Worm (Caenorhabditis elegans) whole organism, L2 larva: ENCODE results near the gene Y50E8A.2.

Experiments
- C34F6.9 ChIP-seq: fragments of 150-350 bp; optimal IDR thresholded peaks from 2 replicates; lab custom pipeline; 2014; ENCODE audit warnings: missing biosample characterization, missing genetic modification characterization
- R02D3.7 ChIP-seq: fragments of 150-350 bp; optimal IDR thresholded peaks from 2 replicates; lab custom pipeline; 2014; ENCODE audit warnings: missing biosample characterization, missing genetic modification characterization
- Y55F3AM.14 ChIP-seq: fragments of 200-800 bp; sonication (Bioruptor generic); optimal IDR thresholded peaks from 2 replicates; lab custom pipeline; 2018; ENCODE audit warnings: mild to moderate bottlenecking, missing genetic modification characterization, missing compliant biosample characterization
- ZK546.5 ChIP-seq: sonication (generic microtip); optimal IDR thresholded peaks from 2 replicates; lab custom pipeline; 2017; ENCODE audit warnings: missing biosample characterization, missing genetic modification characterization
- alr-1 ChIP-seq: fragments of 150-350 bp; optimal IDR thresholded peaks from 2 replicates; lab custom pipeline; 2014; ENCODE audit warnings: missing biosample characterization, missing genetic modification characterization
- aly-2 ChIP-seq: fragments of 150-350 bp; optimal IDR thresholded peaks from 2 replicates; lab custom pipeline; 2014; ENCODE audit warnings: missing biosample characterization, missing genetic modification characterization
- blmp-1 ChIP-seq: sonication (generic microtip); optimal IDR thresholded peaks from 2 replicates; lab custom pipeline; 2017; ENCODE audit warnings: missing genetic modification characterization, mild to moderate bottlenecking, missing compliant biosample characterization, antibody characterized with exemption, moderate library complexity; ENCODE audit not compliant: insufficient read depth
- ceh-16 ChIP-seq: fragments of 150-350 bp; optimal IDR thresholded peaks from 2 replicates; lab custom pipeline; 2014; ENCODE audit warnings: missing biosample characterization, missing genetic modification characterization
- ceh-82 ChIP-seq: fragments of 150-350 bp; optimal IDR thresholded peaks from 2 replicates; lab custom pipeline; 2014; ENCODE audit warnings: missing biosample characterization, missing genetic modification characterization
- egl-27 ChIP-seq: sonication (generic microtip); optimal IDR thresholded peaks from 3 replicates; lab custom pipeline; 2017; ENCODE audit warnings: missing biosample characterization, missing genetic modification reagents, missing genetic modification characterization
- elt-1 ChIP-seq: fragments of 150-350 bp; optimal IDR thresholded peaks from 2 replicates; lab custom pipeline; 2014; ENCODE audit warnings: missing biosample characterization, missing genetic modification characterization
- fos-1 ChIP-seq: fragments of 150-350 bp; optimal IDR thresholded peaks from 2 replicates; lab custom pipeline; 2014; ENCODE audit warnings: missing biosample characterization, missing genetic modification characterization
- gmeb-1 ChIP-seq: fragments of 150-350 bp; optimal IDR thresholded peaks from 2 replicates; lab custom pipeline; 2014; ENCODE audit warnings: missing biosample characterization, missing genetic modification characterization
- lin-11 ChIP-seq: fragments of 150-350 bp; sonication (generic microtip); optimal IDR thresholded peaks from 2 replicates; lab custom pipeline; 2014; ENCODE audit warnings: missing biosample characterization, missing genetic modification characterization, inconsistent platforms, mixed read lengths
- lin-39 ChIP-seq: fragments of 150-350 bp; optimal IDR thresholded peaks from 2 replicates; lab custom pipeline; 2014; ENCODE audit warnings: missing biosample characterization, missing genetic modification reagents, missing genetic modification characterization
- mab-5 ChIP-seq: fragments of 150-350 bp; optimal IDR thresholded peaks from 2 replicates; lab custom pipeline; 2014; ENCODE audit warnings: missing biosample characterization, missing genetic modification characterization
- mbf-1 ChIP-seq: sonication (generic microtip); optimal IDR thresholded peaks from 2 replicates; lab custom pipeline; 2017; ENCODE audit warnings: missing biosample characterization, missing genetic modification characterization
- nhr-11 ChIP-seq: fragments of 150-350 bp; optimal IDR thresholded peaks from 2 replicates; lab custom pipeline; 2014; ENCODE audit warnings: missing biosample characterization, missing genetic modification characterization
- nhr-129 ChIP-seq: fragments of 150-350 bp; optimal IDR thresholded peaks from 2 replicates; lab custom pipeline; 2014; ENCODE audit warnings: missing biosample characterization, missing genetic modification characterization
- nhr-21 ChIP-seq: fragments of 150-350 bp; optimal IDR thresholded peaks from 2 replicates; lab custom pipeline; 2014; ENCODE audit warnings: missing biosample characterization, missing genetic modification characterization
- nhr-23 ChIP-seq: fragments of 150-350 bp; optimal IDR thresholded peaks from 2 replicates; lab custom pipeline; 2014; ENCODE audit warnings: missing biosample characterization, missing genetic modification reagents, missing genetic modification characterization
- nhr-237 ChIP-seq: fragments of 150-350 bp; optimal IDR thresholded peaks from 2 replicates; lab custom pipeline; 2014; ENCODE audit warnings: missing biosample characterization, missing genetic modification characterization
- nhr-77 ChIP-seq: fragments of 150-350 bp; optimal IDR thresholded peaks from 2 replicates; lab custom pipeline; 2014; ENCODE audit warnings: missing biosample characterization, missing genetic modification characterization
- peb-1 ChIP-seq: fragments of 150-350 bp; optimal IDR thresholded peaks from 2 replicates; lab custom pipeline; 2014; ENCODE audit warnings: missing biosample characterization, missing genetic modification characterization
- sem-4 ChIP-seq: fragments of 150-350 bp; optimal IDR thresholded peaks from 2 replicates; lab custom pipeline; 2014; ENCODE audit warnings: missing biosample characterization, missing genetic modification reagents, missing genetic modification characterization
- sma-3 ChIP-seq: sonication (generic microtip); optimal IDR thresholded peaks from 2 replicates; lab custom pipeline; 2016; ENCODE audit warnings: missing genetic modification reagents, missing genetic modification characterization, missing compliant biosample characterization
- sma-9 ChIP-seq, 2 experiments: fragments of 150-350 bp in 1 of 2; sonication (generic microtip) in 1 of 2; optimal IDR thresholded peaks; 2 replicates each; lab custom pipeline; 2014 to 2016; ENCODE audit warnings: missing genetic modification characterization in 2 of 2, mild to moderate bottlenecking in 1 of 2, missing biosample characterization in 1 of 2, missing compliant biosample characterization in 1 of 2, missing genetic modification reagents in 1 of 2, moderate library complexity in 1 of 2
- snpc-4 ChIP-seq: fragments of 150-350 bp; optimal IDR thresholded peaks from 2 replicates; lab custom pipeline; 2014; ENCODE audit warnings: missing biosample characterization, missing genetic modification characterization
- unc-39 ChIP-seq: fragments of 150-350 bp; optimal IDR thresholded peaks from 2 replicates; lab custom pipeline; 2014; ENCODE audit warnings: missing biosample characterization, missing genetic modification characterization
- unc-55 ChIP-seq: fragments of 150-350 bp; sonication (generic microtip); optimal IDR thresholded peaks from 3 replicates; lab custom pipeline; 2014; ENCODE audit warnings: missing biosample characterization, missing genetic modification reagents, missing genetic modification characterization
- unc-62 ChIP-seq: fragments of 150-350 bp; optimal IDR thresholded peaks from 2 replicates; lab custom pipeline; 2014; ENCODE audit warnings: missing biosample characterization, missing genetic modification reagents, missing genetic modification characterization
- zag-1 ChIP-seq: fragments of 150-350 bp; optimal IDR thresholded peaks from 2 replicates; lab custom pipeline; 2014; ENCODE audit warnings: missing biosample characterization, missing genetic modification characterization
- ztf-1 ChIP-seq: fragments of 200-800 bp; sonication (Bioruptor generic); conservative IDR thresholded peaks from 2 replicates; pipeline ENCODE4 v1.3.6; 2022; ENCODE audit warnings: missing genetic modification characterization, missing compliant biosample characterization
- ztf-4 ChIP-seq: fragments of 150-350 bp; optimal IDR thresholded peaks from 2 replicates; lab custom pipeline; 2014; ENCODE audit warnings: missing biosample characterization, missing genetic modification characterization

The Y50E8A.2 gene

DNA sequence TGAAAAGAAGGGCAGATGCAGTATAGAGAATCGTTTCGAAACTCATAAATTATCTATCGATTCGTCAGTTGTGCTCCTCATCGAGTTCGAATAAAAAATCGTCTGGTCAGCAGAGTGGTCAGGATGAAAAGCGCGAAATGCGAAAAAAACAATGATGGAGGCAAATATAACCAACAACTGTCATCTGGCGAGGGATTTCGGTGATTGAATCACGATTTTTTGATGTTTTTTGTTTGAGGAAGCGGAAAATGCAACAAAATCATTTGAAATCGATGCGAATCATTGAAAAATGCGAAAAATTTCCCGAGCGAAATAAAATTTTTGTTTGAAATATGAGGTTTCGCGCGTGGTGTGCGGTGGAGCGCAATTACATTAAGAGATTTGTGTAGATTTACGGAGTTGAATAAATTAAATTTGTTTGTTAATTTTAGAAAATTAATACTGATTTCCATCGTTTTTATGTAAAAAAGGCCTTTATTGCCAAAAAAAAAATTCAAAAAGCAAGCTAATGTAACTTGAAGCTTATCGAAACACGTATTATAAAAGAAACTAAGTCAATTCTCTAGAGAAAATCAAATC lies 5.6 kb upstream of the Y50E8A.2 start, which contains the start of gene unc-61:
Gene unc-61, minus strand, starts transcription at position 51 of the 579 bp plus-strand sequence.
- peak; percentile 48 for TF ChIP-seq C34F6.9 (tag; lab: Kevin White, UChicago)
- peak; percentile 7 for TF ChIP-seq nhr-129 (tag; lab: Kevin White, UChicago)
- TF ChIP-seq peb-1 (tag; lab: Kevin White, UChicago), result no peak
- TF ChIP-seq R02D3.7 (tag; lab: Kevin White, UChicago), result peak; percentile 65
- peak; percentile 83 for TF ChIP-seq gmeb-1
- TF ChIP-seq unc-55, result peak; percentile 60
- TF ChIP-seq, all 48 proteins: peak for 5

ce11 chrV:14729343-14729742 lies 689 bp upstream of the Y50E8A.2 start, which contains the start of gene oig-3:
oig-3 (plus strand) TSS chrV:14729643.
- no peak for TF ChIP-seq egl-27
- no peak for TF ChIP-seq Y55F3AM.14
- no peak for TF ChIP-seq snpc-4 (tag; lab: Kevin White, UChicago)
- TF ChIP-seq mab-5, result no peak
- TF ChIP-seq ZK546.5 (tag; lab: Kevin White, UChicago), result no peak
- no peak for TF ChIP-seq blmp-1
- no peak for TF ChIP-seq fos-1 (tag; lab: Kevin White, UChicago)
- no peak for TF ChIP-seq lin-11 (tag; lab: Kevin White, UChicago)
- TF ChIP-seq nhr-21 (tag; lab: Kevin White, UChicago), result no peak
- no peak for TF ChIP-seq nhr-129 (tag; lab: Kevin White, UChicago)
- no peak for TF ChIP-seq gmeb-1
- no peak for TF ChIP-seq alr-1 (tag; lab: Kevin White, UChicago)
- TF ChIP-seq nhr-23 (tag; lab: Kevin White, UChicago), result no peak
- no peak for TF ChIP-seq mbf-1 (tag; lab: Kevin White, UChicago)
- TF ChIP-seq ceh-82, result no peak
- TF ChIP-seq aly-2 (tag; lab: Kevin White, UChicago), result no peak
- no peak for TF ChIP-seq nhr-237 (tag; lab: Kevin White, UChicago)

- no peak for TF ChIP-seq ztf-1 (GFP tag; lab: Robert Waterston, UW)
- TF ChIP-seq snpc-4 (tag; lab: Kevin White, UChicago), result no peak
Observed at ce11 chrV:14726596-14726995, 2.1 kb downstream of the Y50E8A.2 start, which contains the start of gene Y50E8A.1. Y50E8A.1 (plus strand) TSS chrV:14726896.

DNA sequence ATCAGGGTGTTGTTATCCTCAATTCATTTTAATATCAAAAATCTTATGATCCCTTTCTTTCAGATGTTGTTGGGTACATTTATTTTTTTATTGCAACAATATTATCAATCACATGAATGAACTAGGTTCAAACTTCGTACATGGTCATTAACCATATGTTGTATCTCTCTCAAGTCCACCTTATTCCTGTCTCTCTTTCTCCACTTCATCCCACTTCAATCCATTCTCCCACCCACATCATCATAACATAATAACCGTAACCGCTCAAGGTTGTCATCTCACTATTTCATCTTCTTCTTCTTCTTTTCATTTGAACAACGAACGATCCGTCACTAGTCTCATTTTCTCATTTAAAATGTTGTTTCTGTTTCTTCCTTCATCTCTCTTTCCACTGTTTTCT lies 3.2 kb downstream of the Y50E8A.2 start:
- TF ChIP-seq nhr-21 (tag; lab: Kevin White, UChicago) (peak; percentile 42), ceh-16 (tag; lab: Kevin White, UChicago) (no peak), nhr-11 (tag; lab: Kevin White, UChicago) (no peak), lin-39 (tag; lab: Kevin White, UChicago) (no peak), mbf-1 (tag; lab: Kevin White, UChicago) (no peak), unc-62 (GFP tag; lab: Kevin White, UChicago) (no peak), sma-9 (GFP tag; optimal IDR thresholded peaks at IDR 0.05; lab: Kevin White, UChicago) (peak; percentile 77), sma-9 (tag; optimal IDR thresholded peaks at IDR 0.05; lab: Kevin White, UChicago) (no peak), ztf-4 (no peak), nhr-77 (tag; lab: Kevin White, UChicago) (no peak), unc-39 (tag; lab: Kevin White, UChicago) (no peak), sma-3 (GFP tag; lab: Kevin White, UChicago) (peak; percentile 19), sem-4 (tag; lab: Kevin White, UChicago) (no peak), mab-5 (no peak), elt-1 (tag; lab: Kevin White, UChicago) (no peak), blmp-1 (no peak), ZK546.5 (tag; lab: Kevin White, UChicago) (no peak)
- TF ChIP-seq, all 48 proteins: peak for 3

DNA sequence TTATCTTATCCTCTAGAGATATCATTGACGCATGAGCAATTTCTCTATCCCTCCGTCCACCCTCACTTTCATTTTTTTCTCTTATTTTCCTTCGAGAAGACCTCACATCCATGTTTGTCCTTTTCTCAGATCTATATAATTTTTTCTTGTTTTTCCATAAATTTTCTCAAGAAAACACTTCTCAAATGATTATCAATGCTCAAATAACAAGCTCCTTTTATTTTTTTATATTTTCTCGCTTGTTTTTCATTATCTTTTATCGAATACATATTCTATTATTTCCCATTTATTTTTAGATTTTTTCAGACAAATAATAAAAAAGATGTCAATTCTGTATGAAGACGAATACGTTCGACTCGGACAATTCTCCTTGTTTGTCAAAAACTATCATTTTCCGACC lies 5.6 kb downstream of the Y50E8A.2 start, which contains the start of gene R08A2.7:
Gene R08A2.7, plus strand, starts transcription at position 301 of the 400 bp plus-strand sequence.
- TF ChIP-seq R02D3.7 (tag; lab: Kevin White, UChicago) (no peak), Y55F3AM.14 (no peak), zag-1 (tag; lab: Kevin White, UChicago) (no peak), sma-9 (GFP tag; optimal IDR thresholded peaks at IDR 0.05; lab: Kevin White, UChicago) (no peak), sma-9 (tag; optimal IDR thresholded peaks at IDR 0.05; lab: Kevin White, UChicago) (no peak), sem-4 (tag; lab: Kevin White, UChicago) (no peak), unc-62 (GFP tag; lab: Kevin White, UChicago) (no peak), sma-3 (GFP tag; lab: Kevin White, UChicago) (no peak), mab-5 (no peak), aly-2 (tag; lab: Kevin White, UChicago) (no peak), unc-39 (tag; lab: Kevin White, UChicago) (no peak), unc-55 (no peak)
